Worm (Caenorhabditis elegans): ENCODE results near the gene F26C11.4.

ce11 chrII:9928470-9928869 lies 12.4 kb upstream of the F26C11.4 start:
- no peak for TF ChIP-seq dmd-4 (tag; optimal IDR thresholded peaks at IDR 0.05; ENCODE audit: borderline replicate concordance)
- TF ChIP-seq pqm-1 (tag; optimal IDR thresholded peaks at IDR 0.05), result no peak
- no peak for TF ChIP-seq K09A11.1 (tag; optimal IDR thresholded peaks at IDR 0.05; ENCODE audit: insufficient read depth)
- no peak for TF ChIP-seq syd-9 (tag; optimal IDR thresholded peaks at IDR 0.05)
- no peak for TF ChIP-seq pros-1 (tag; optimal IDR thresholded peaks at IDR 0.05)
- no peak for TF ChIP-seq tbx-2 (tag; optimal IDR thresholded peaks at IDR 0.05)
- TF ChIP-seq lin-11 (tag; optimal IDR thresholded peaks at IDR 0.05), result no peak
- TF ChIP-seq pag-3 (tag; optimal IDR thresholded peaks at IDR 0.05; ENCODE audit: borderline replicate concordance), result no peak
- TF ChIP-seq ceh-24 (tag; optimal IDR thresholded peaks at IDR 0.05), result no peak
- no peak for TF ChIP-seq ama-1 (optimal IDR thresholded peaks at IDR 0.05)

Measured in whole organism, late embryonic.